Worm (Caenorhabditis elegans): ENCODE results near the gene srx-19.
A peak's percentile ranks its signal among the peaks of the same experiment; 100 is the strongest.

Gene srx-19

ce11 chrIV:6832194-6832593, 40.9 kb upstream of the srx-19 start:
- TF ChIP-seq ceh-34 (tag; optimal IDR thresholded peaks at IDR 0.05) (no peak), rnt-1 (tag; optimal IDR thresholded peaks at IDR 0.05) (no peak), nhr-11 (tag; optimal IDR thresholded peaks at IDR 0.05) (no peak), eyg-1 (tag; optimal IDR thresholded peaks at IDR 0.05) (no peak), odd-2 (tag; optimal IDR thresholded peaks at IDR 0.05) (no peak), npax-4 (tag; optimal IDR thresholded peaks at IDR 0.05) (no peak), Y22D7AL.16 (tag; optimal IDR thresholded peaks at IDR 0.05) (no peak), gmeb-2 (tag; optimal IDR thresholded peaks at IDR 0.05) (no peak), madf-2 (tag; optimal IDR thresholded peaks at IDR 0.05) (no peak), tbx-7 (tag; optimal IDR thresholded peaks at IDR 0.05) (no peak), sox-2 (GFP tag; IDR thresholded peaks at IDR 0.05) (no peak), ceh-45 (GFP tag; IDR thresholded peaks at IDR 0.05) (no peak), fkh-6 (tag; optimal IDR thresholded peaks at IDR 0.05) (no peak), ceh-9 (tag; optimal IDR thresholded peaks at IDR 0.05) (no peak), lin-11 (tag; optimal IDR thresholded peaks at IDR 0.05) (no peak), sox-4 (tag; optimal IDR thresholded peaks at IDR 0.05) (no peak), pag-3 (tag; optimal IDR thresholded peaks at IDR 0.05; ENCODE audit: borderline replicate concordance) (no peak), sdc-2 (tag; optimal IDR thresholded peaks at IDR 0.05) (no peak)

DNA sequence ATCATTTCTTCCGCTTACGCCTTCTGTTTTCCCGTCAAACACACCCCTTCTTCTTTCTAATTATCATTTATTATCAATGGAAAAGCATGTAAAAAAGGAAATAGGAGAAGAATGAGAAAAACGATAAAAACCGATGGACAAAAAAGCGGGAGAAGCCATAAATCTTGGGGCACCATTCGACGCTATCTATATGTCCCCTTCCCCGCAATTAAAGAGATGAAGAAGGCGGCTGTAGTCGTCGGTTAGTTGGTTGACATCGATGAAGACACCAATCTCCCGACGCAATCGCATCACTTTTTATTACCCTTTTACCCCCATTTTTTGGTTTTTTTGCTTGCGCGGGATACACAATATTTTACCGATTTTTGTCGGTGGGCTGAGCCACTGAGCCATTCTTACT, 39.4 kb upstream of the srx-19 start:
- no peak for TF ChIP-seq unc-42 (tag; optimal IDR thresholded peaks at IDR 0.05)
- no peak for TF ChIP-seq mec-3 (tag; optimal IDR thresholded peaks at IDR 0.05; ENCODE audit: borderline replicate concordance)
- TF ChIP-seq pat-9 (tag; optimal IDR thresholded peaks at IDR 0.05), result no peak
- no peak for TF ChIP-seq che-1 (tag; optimal IDR thresholded peaks at IDR 0.05)
- no peak for TF ChIP-seq gmeb-2 (tag; optimal IDR thresholded peaks at IDR 0.05)
- no peak for TF ChIP-seq nhr-232 (tag; optimal IDR thresholded peaks at IDR 0.05)
- TF ChIP-seq unc-86 (tag; optimal IDR thresholded peaks at IDR 0.05), result no peak
- TF ChIP-seq fkh-6 (tag; optimal IDR thresholded peaks at IDR 0.05), result no peak
- no peak for TF ChIP-seq unc-55 (GFP tag; optimal IDR thresholded peaks at IDR 0.05)
- no peak for TF ChIP-seq fkh-10 (GFP tag; optimal IDR thresholded peaks at IDR 0.05)
- no peak for TF ChIP-seq hlh-8 (tag; optimal IDR thresholded peaks at IDR 0.05)
- TF ChIP-seq T23F11.4 (GFP tag; optimal IDR thresholded peaks at IDR 0.05), result no peak
- no peak for TF ChIP-seq sox-4 (tag; optimal IDR thresholded peaks at IDR 0.05)
- TF ChIP-seq ceh-30 (tag; optimal IDR thresholded peaks at IDR 0.05), result no peak
- TF ChIP-seq pha-4 (tag; optimal IDR thresholded peaks at IDR 0.05), result no peak
- no peak for TF ChIP-seq nfya-1 (tag; optimal IDR thresholded peaks at IDR 0.05)
- TF ChIP-seq K02D7.2 (tag; optimal IDR thresholded peaks at IDR 0.05), result no peak
- no peak for TF ChIP-seq dve-1 (tag; optimal IDR thresholded peaks at IDR 0.05)
- no peak for TF ChIP-seq pqm-1 (tag; optimal IDR thresholded peaks at IDR 0.05)
- no peak for TF ChIP-seq elt-2 (tag; optimal IDR thresholded peaks at IDR 0.05)

- TF ChIP-seq nfya-1 (tag; optimal IDR thresholded peaks at IDR 0.05) (no peak), unc-42 (tag; optimal IDR thresholded peaks at IDR 0.05) (peak; percentile 23)
These were observed 38.4 kb upstream of the srx-19 start for ce11 chrIV:6834705-6835104.

DNA sequence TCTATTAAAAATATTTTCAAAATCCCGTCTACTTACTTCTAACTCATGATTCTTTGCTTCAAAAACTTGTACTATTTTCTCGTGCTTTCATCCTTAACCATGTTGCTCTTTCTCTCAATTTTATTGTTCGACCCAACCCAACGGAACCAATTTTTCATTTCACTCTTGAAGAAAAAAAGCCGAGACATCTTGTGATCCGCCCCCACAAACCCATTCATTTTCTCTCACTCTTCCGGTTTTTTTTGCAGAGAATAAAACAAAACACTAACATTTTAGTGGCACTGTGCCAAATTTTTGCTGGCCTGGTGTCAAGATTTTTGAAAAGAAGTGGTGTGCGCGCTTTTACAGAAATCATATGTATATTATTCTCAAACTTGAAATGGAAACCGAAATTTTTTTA, 36.3 kb upstream of the srx-19 start:
- no peak for TF ChIP-seq C38D4.7 (GFP tag; optimal IDR thresholded peaks at IDR 0.05)
- no peak for TF ChIP-seq F13H6.1 (tag; optimal IDR thresholded peaks at IDR 0.05)
- no peak for TF ChIP-seq C08G9.2 (tag; optimal IDR thresholded peaks at IDR 0.05)
- no peak for TF ChIP-seq ztf-16 (tag; optimal IDR thresholded peaks at IDR 0.05)
- no peak for TF ChIP-seq zip-5 (tag; optimal IDR thresholded peaks at IDR 0.05)
- no peak for TF ChIP-seq madf-2 (tag; optimal IDR thresholded peaks at IDR 0.05)
- TF ChIP-seq dve-1 (tag; optimal IDR thresholded peaks at IDR 0.05), result no peak
- no peak for TF ChIP-seq fax-1 (tag; optimal IDR thresholded peaks at IDR 0.05)
- no peak for TF ChIP-seq lim-6 (tag; optimal IDR thresholded peaks at IDR 0.05)
- no peak for TF ChIP-seq unc-55 (GFP tag; optimal IDR thresholded peaks at IDR 0.05)
- no peak for TF ChIP-seq ceh-24 (tag; optimal IDR thresholded peaks at IDR 0.05)
- no peak for TF ChIP-seq fkh-6 (tag; optimal IDR thresholded peaks at IDR 0.05)
- no peak for TF ChIP-seq npax-4 (tag; optimal IDR thresholded peaks at IDR 0.05)
- no peak for TF ChIP-seq eyg-1 (tag; optimal IDR thresholded peaks at IDR 0.05)
- TF ChIP-seq ceh-31 (tag; optimal IDR thresholded peaks at IDR 0.05), result no peak
- TF ChIP-seq hlh-8 (tag; optimal IDR thresholded peaks at IDR 0.05), result no peak
- no peak for TF ChIP-seq ahr-1 (tag; optimal IDR thresholded peaks at IDR 0.05)
- no peak for TF ChIP-seq K02D7.2 (tag; optimal IDR thresholded peaks at IDR 0.05)
- TF ChIP-seq ceh-19 (GFP tag; optimal IDR thresholded peaks at IDR 0.05), result no peak
- TF ChIP-seq elt-2 (tag; optimal IDR thresholded peaks at IDR 0.05), result no peak
